Worm (Caenorhabditis elegans): ENCODE measurements around the gene C08H9.16.

The C08H9.16 gene

ce11 chrII:9916177-9916576, 23.6 kb downstream of the C08H9.16 start, which contains the start of gene F26C11.4:
F26C11.4 (minus strand) TSS chrII:9916277.
- TF ChIP-seq bed-3 (GFP tag; optimal IDR thresholded peaks at IDR 0.05) = no peak
- no peak for TF ChIP-seq elt-1 (tag; optimal IDR thresholded peaks at IDR 0.05; ENCODE audit: borderline replicate concordance, insufficient read depth)
- TF ChIP-seq pha-4 (tag; optimal IDR thresholded peaks at IDR 0.05) = no peak

- TF ChIP-seq mab-5 (tag; optimal IDR thresholded peaks at IDR 0.05) (no peak), elt-3 (tag; optimal IDR thresholded peaks at IDR 0.05) (no peak), drap-1 (GFP tag; optimal IDR thresholded peaks at IDR 0.05) (no peak), unc-62 (GFP tag; optimal IDR thresholded peaks at IDR 0.05) (no peak), nhr-76 (tag; optimal IDR thresholded peaks at IDR 0.05) (no peak), pha-4 (tag; optimal IDR thresholded peaks at IDR 0.05) (no peak), lin-13 (tag; optimal IDR thresholded peaks at IDR 0.05) (no peak), nhr-237 (tag; optimal IDR thresholded peaks at IDR 0.05) (no peak), flh-1 (GFP tag; optimal IDR thresholded peaks at IDR 0.05) (no peak), snpc-4 (tag; optimal IDR thresholded peaks at IDR 0.05) (no peak), ceh-43 (GFP tag; optimal IDR thresholded peaks at IDR 0.05) (no peak), zip-8 (tag; optimal IDR thresholded peaks at IDR 0.05) (no peak), elt-1 (tag; optimal IDR thresholded peaks at IDR 0.05; ENCODE audit: borderline replicate concordance, insufficient read depth) (no peak), ceh-83 (GFP tag; optimal IDR thresholded peaks at IDR 0.05) (no peak), ceh-39 (tag; optimal IDR thresholded peaks at IDR 0.05) (no peak), nhr-12 (tag; optimal IDR thresholded peaks at IDR 0.05) (no peak), ham-2 (GFP tag; optimal IDR thresholded peaks at IDR 0.05) (no peak), lin-32 (GFP tag; optimal IDR thresholded peaks at IDR 0.05) (no peak), ces-1 (GFP tag; optimal IDR thresholded peaks at IDR 0.05) (no peak)
Observed at ce11 chrII:9917904-9918303, 25.3 kb downstream of the C08H9.16 start, which contains the start of gene C05C10.8. C05C10.8 (minus strand) TSS chrII:9918004.

ce11 chrII:9920468-9920867, 27.9 kb downstream of the C08H9.16 start, which contains the start of gene pho-10:
pho-10 (minus strand) TSS chrII:9920568.
- no peak for TF ChIP-seq nhr-237 (tag; optimal IDR thresholded peaks at IDR 0.05)
- no peak for TF ChIP-seq ham-2 (GFP tag; optimal IDR thresholded peaks at IDR 0.05)

ce11 chrII:9921622-9922269, 29.2 kb downstream of the C08H9.16 start, which contains the start of gene C05C10.2:
C05C10.2 (plus strand) TSS chrII:9922219.
- TF ChIP-seq unc-62 (GFP tag; optimal IDR thresholded peaks at IDR 0.05) (no peak), unc-120 (tag; optimal IDR thresholded peaks at IDR 0.05; ENCODE audit: poor library complexity, severe bottlenecking) (no peak), cnd-1 (tag; optimal IDR thresholded peaks at IDR 0.05) (no peak), nhr-76 (tag; optimal IDR thresholded peaks at IDR 0.05) (no peak), hlh-1 (tag; optimal IDR thresholded peaks at IDR 0.05) (no peak), ceh-43 (GFP tag; optimal IDR thresholded peaks at IDR 0.05) (no peak), snpc-4 (tag; optimal IDR thresholded peaks at IDR 0.05) (no peak), lin-32 (GFP tag; optimal IDR thresholded peaks at IDR 0.05) (no peak), nhr-2 (tag; optimal IDR thresholded peaks at IDR 0.05) (no peak), elt-3 (tag; optimal IDR thresholded peaks at IDR 0.05) (no peak), sptf-1 (tag; optimal IDR thresholded peaks at IDR 0.05) (no peak)

ce11 chrII:9928470-9928869, 35.9 kb downstream of the C08H9.16 start:
- TF ChIP-seq blmp-1 (tag; optimal IDR thresholded peaks at IDR 0.05) (no peak), unc-62 (GFP tag; optimal IDR thresholded peaks at IDR 0.05) (no peak), nhr-12 (tag; optimal IDR thresholded peaks at IDR 0.05) (no peak), nhr-76 (tag; optimal IDR thresholded peaks at IDR 0.05) (no peak), unc-120 (tag; optimal IDR thresholded peaks at IDR 0.05; ENCODE audit: poor library complexity, severe bottlenecking) (no peak), bed-3 (GFP tag; optimal IDR thresholded peaks at IDR 0.05) (no peak), pha-4 (tag; optimal IDR thresholded peaks at IDR 0.05) (no peak), ces-1 (GFP tag; optimal IDR thresholded peaks at IDR 0.05) (no peak), lin-32 (GFP tag; optimal IDR thresholded peaks at IDR 0.05) (no peak), nhr-28 (tag; optimal IDR thresholded peaks at IDR 0.05) (no peak), sem-2 (GFP tag; optimal IDR thresholded peaks at IDR 0.05) (no peak), cnd-1 (tag; optimal IDR thresholded peaks at IDR 0.05) (no peak), snpc-4 (tag; optimal IDR thresholded peaks at IDR 0.05) (no peak), ceh-43 (GFP tag; optimal IDR thresholded peaks at IDR 0.05) (no peak), hlh-1 (tag; optimal IDR thresholded peaks at IDR 0.05) (no peak), M03D4.4 (tag; optimal IDR thresholded peaks at IDR 0.05) (no peak), lin-13 (tag; optimal IDR thresholded peaks at IDR 0.05) (no peak), zip-8 (tag; optimal IDR thresholded peaks at IDR 0.05) (no peak)

Data from whole organism, mixed stage, embryonic.